Worm (Caenorhabditis elegans): ENCODE results near the gene ndab-2.

ndab-2 gene

DNA sequence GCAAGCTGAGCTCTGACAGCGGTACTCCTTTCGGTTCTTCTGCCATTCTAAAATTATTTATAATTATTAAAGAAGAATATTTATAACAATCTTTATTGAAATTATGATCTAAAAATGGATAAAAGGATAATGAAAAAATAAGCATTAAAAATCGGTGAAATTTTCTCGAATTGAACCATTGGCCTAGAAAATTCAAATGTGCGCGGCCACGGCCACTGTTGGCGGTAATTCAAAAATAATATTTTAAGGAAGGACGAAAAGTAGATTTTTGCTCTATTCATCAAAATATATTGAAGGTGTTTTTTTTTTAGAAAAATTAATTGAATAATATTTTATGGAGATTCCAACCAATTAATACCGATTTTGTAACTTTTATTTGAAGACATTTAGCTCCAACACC is 18.3 kb downstream of the ndab-2 start, which contains the start of gene pfd-5 (continued):
- TF ChIP-seq pha-4 (GFP tag; IDR thresholded peaks at IDR 0.05) = no peak
- TF ChIP-seq pha-4 (tag; optimal IDR thresholded peaks at IDR 0.05) = no peak
- no peak for TF ChIP-seq aha-1 (tag)
- TF ChIP-seq dpl-1 (GFP tag; optimal IDR thresholded peaks at IDR 0.05) = peak; percentile 92
- TF ChIP-seq mep-1 (tag; optimal IDR thresholded peaks at IDR 0.05) = peak; percentile 41
- TF ChIP-seq nhr-102 (tag; optimal IDR thresholded peaks at IDR 0.05) = no peak
- TF ChIP-seq Y5F2A.4 (GFP tag; optimal IDR thresholded peaks at IDR 0.05) = no peak
- 0 out of 2 replicates have a peak, but pooled peaks have one; percentile 26 for TF ChIP-seq ceh-44 (GFP tag; IDR thresholded peaks at IDR 0.05)
- no peak for TF ChIP-seq F37D6.2 (tag; optimal IDR thresholded peaks at IDR 0.05)
- TF ChIP-seq php-3 (GFP tag; IDR thresholded peaks at IDR 0.05) = no peak
- no peak for TF ChIP-seq daf-12 (tag; optimal IDR thresholded peaks at IDR 0.05)
- TF ChIP-seq daf-8 (GFP tag; IDR thresholded peaks at IDR 0.05) = no peak
- no peak for TF ChIP-seq F44E2.7 (GFP tag; IDR thresholded peaks at IDR 0.05)
- peak in 1 of 2 experiments; percentile 88 for TF ChIP-seq hif-1 (tag; optimal IDR thresholded peaks at IDR 0.05)
- no peak for TF ChIP-seq daf-16 (GFP tag; optimal IDR thresholded peaks at IDR 0.05)
- peak; percentile 15 for TF ChIP-seq daf-16 (tag; optimal IDR thresholded peaks at IDR 0.05)
- no peak for TF ChIP-seq snpc-4 (tag; optimal IDR thresholded peaks at IDR 0.05)
- no peak for TF ChIP-seq tag-97 (GFP tag; IDR thresholded peaks at IDR 0.05)

ce11 chrIII:7199467-7199866 is 18.9 kb downstream of the ndab-2 start:
- TF ChIP-seq mep-1 (tag; optimal IDR thresholded peaks at IDR 0.05) (peak; percentile 25), dve-1 (tag; optimal IDR thresholded peaks at IDR 0.05; ENCODE audit: insufficient read depth) (peak; percentile 17), cey-2 (tag; optimal IDR thresholded peaks at IDR 0.05; ENCODE audit: borderline replicate concordance, insufficient read depth) (peak; percentile 17), unc-62 (GFP tag; optimal IDR thresholded peaks at IDR 0.05 in 1 of 2) (no peak), unc-62 (tag; optimal IDR thresholded peaks at IDR 0.05) (no peak), snpc-1.2 (GFP tag; IDR thresholded peaks at IDR 0.05) (no peak), Y75B8A.6 (GFP tag; IDR thresholded peaks at IDR 0.05) (no peak), ctbp-1 (GFP tag; IDR thresholded peaks at IDR 0.05) (no peak)

DNA sequence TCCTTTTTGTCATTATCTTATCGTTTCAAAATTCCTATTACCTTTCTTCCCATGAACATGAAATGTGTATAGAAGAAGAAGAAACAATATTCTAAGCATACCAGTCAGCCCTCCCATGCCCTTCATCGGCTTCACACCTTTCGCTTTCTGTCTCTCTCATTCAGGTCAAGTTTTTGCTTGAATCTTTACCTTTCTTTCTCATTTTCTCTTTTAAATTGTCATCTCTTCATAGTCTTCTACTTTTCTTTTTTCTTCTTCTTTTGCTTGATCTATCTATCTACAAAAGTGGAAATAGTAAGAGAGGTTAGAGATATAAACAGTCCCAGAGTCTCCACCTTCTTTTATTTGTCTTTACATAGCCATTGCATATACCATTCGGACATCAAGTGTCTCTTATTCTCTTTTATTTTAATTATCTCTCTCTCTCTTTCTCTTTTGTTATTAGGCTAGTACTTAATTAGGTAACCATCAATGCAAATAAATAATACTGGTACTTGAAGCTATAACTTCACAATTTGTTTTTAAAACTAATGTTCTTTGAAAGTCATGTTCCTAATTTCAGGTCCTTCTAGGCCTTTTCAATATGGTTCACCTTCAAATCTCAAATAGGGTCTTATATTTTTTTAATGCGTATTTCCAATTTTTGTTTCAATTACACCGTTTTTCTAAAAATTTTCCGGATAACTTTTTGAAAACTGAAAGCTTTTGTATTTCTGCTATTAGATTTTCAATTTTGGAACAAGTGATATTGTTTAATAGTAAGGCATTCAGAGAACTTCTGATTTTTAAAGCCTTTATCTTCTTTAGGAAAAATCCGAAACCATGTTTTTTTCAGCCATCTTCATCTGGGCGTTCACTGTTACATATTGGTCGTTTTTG is 21.1 kb downstream of the ndab-2 start, which contains the start of gene dpy-31:
Gene dpy-31, plus strand, starts transcription at position 829 of the 879 bp plus-strand sequence.
- no peak for TF ChIP-seq spr-1 (tag; optimal IDR thresholded peaks at IDR 0.05)
- no peak for TF ChIP-seq Y48G9A.11 (GFP tag; IDR thresholded peaks at IDR 0.05)
- TF ChIP-seq dmd-6 (GFP tag; IDR thresholded peaks at IDR 0.05) = no peak
- no peak for TF ChIP-seq fos-1 (tag; optimal IDR thresholded peaks at IDR 0.05)
- peak; percentile 40 for TF ChIP-seq dve-1 (tag; optimal IDR thresholded peaks at IDR 0.05; ENCODE audit: insufficient read depth)
- no peak for TF ChIP-seq D1046.2 (GFP tag; IDR thresholded peaks at IDR 0.05)
- TF ChIP-seq nhr-28 (tag; optimal IDR thresholded peaks at IDR 0.05) = peak; percentile 21
- TF ChIP-seq ztf-7 (tag; optimal IDR thresholded peaks at IDR 0.05) = no peak
- peak; percentile 12 for TF ChIP-seq nhr-77 (tag; optimal IDR thresholded peaks at IDR 0.05)
- TF ChIP-seq zip-2 (tag; optimal IDR thresholded peaks at IDR 0.05) = no peak
- no peak for TF ChIP-seq mdt-29 (GFP tag; IDR thresholded peaks at IDR 0.05)
- TF ChIP-seq nhr-10 (tag; optimal IDR thresholded peaks at IDR 0.05) = peak; percentile 6
- no peak for TF ChIP-seq nhr-237 (tag; optimal IDR thresholded peaks at IDR 0.05)
- TF ChIP-seq cey-2 (tag; optimal IDR thresholded peaks at IDR 0.05; ENCODE audit: borderline replicate concordance, insufficient read depth) = peak; percentile 34
- no peak for TF ChIP-seq nhr-42 (GFP tag; IDR thresholded peaks at IDR 0.05)
- no peak for TF ChIP-seq dpl-1 (GFP tag; optimal IDR thresholded peaks at IDR 0.05)
- TF ChIP-seq T26A8.4 (GFP tag; IDR thresholded peaks at IDR 0.05) = no peak
- no peak for TF ChIP-seq hif-1 (tag; optimal IDR thresholded peaks at IDR 0.05)
- TF ChIP-seq egl-43 (GFP tag; IDR thresholded peaks at IDR 0.05) = no peak
- TF ChIP-seq aly-2 (tag; optimal IDR thresholded peaks at IDR 0.05) = no peak
- peak; percentile 13 for TF ChIP-seq hlh-11 (tag; optimal IDR thresholded peaks at IDR 0.05)
- no peak for TF ChIP-seq vab-7 (GFP tag; IDR thresholded peaks at IDR 0.05)
- no peak for TF ChIP-seq T20F7.1 (GFP tag; optimal IDR thresholded peaks at IDR 0.05)
- TF ChIP-seq mdl-1 (tag; optimal IDR thresholded peaks at IDR 0.05) = peak in 1 of 2 experiments; percentile 15
- no peak for TF ChIP-seq lir-3 (tag; optimal IDR thresholded peaks at IDR 0.05)
- no peak for TF ChIP-seq F10B5.3 (tag; optimal IDR thresholded peaks at IDR 0.05)
- no peak for TF ChIP-seq set-16 (GFP tag; IDR thresholded peaks at IDR 0.05)

All from whole organism, L4 larva.